Worm (Caenorhabditis elegans) whole organism, midembryonic: ENCODE measurements around the gene pho-1.
A peak's percentile ranks its signal among the peaks of the same experiment; 100 is the strongest.

Experiments used
- T22C8.4 ChIP-seq: fragments of 200-800 bp; sonication (Bioruptor generic); IDR thresholded peaks from 2 replicates; pipeline ENCODE4 v1.3.6; 2022; ENCODE audit warnings: missing genetic modification characterization, missing compliant biosample characterization
- cog-1 ChIP-seq: sonication (generic microtip); optimal IDR thresholded peaks from 2 replicates; lab custom pipeline; 2016; ENCODE audit warnings: missing genetic modification characterization, missing compliant biosample characterization
- flt-1 ChIP-seq: fragments of 200-800 bp; sonication (Bioruptor generic); IDR thresholded peaks from 2 replicates; pipeline ENCODE4 v1.3.6; 2022; ENCODE audit warnings: missing genetic modification characterization, missing compliant biosample characterization
- klf-2 ChIP-seq: fragments of 200-800 bp; sonication (Bioruptor generic); conservative IDR thresholded peaks from 2 replicates; pipeline ENCODE4 v1.3.6; 2022; ENCODE audit warnings: missing genetic modification reagents, missing genetic modification characterization, missing compliant biosample characterization
- med-1 ChIP-seq: sonication (generic microtip); optimal IDR thresholded peaks from 2 replicates; lab custom pipeline; 2017; ENCODE audit warnings: missing genetic modification characterization, mild to moderate bottlenecking, missing compliant biosample characterization, antibody characterized with exemption, missing genetic modification reagents; ENCODE audit not compliant: insufficient read depth
- ref-1 ChIP-seq: fragments of 200-800 bp; sonication (Bioruptor generic); conservative IDR thresholded peaks from 2 replicates; pipeline ENCODE4 v1.3.6; 2022; ENCODE audit warnings: missing genetic modification reagents, missing genetic modification characterization, missing compliant biosample characterization
- tab-1 ChIP-seq: fragments of 200-800 bp; sonication (Bioruptor generic); IDR thresholded peaks from 2 replicates; pipeline ENCODE4 v1.3.6; 2022; ENCODE audit warnings: missing genetic modification characterization, missing compliant biosample characterization
- ztf-23 ChIP-seq: fragments of 200-800 bp; sonication (Bioruptor generic); IDR thresholded peaks from 2 replicates; pipeline ENCODE4 v1.3.6; 2022; ENCODE audit warnings: missing genetic modification reagents, missing genetic modification characterization, missing compliant biosample characterization
- ztf-29 ChIP-seq: fragments of 200-800 bp; sonication (Bioruptor generic); IDR thresholded peaks from 2 replicates; pipeline ENCODE4 v1.3.6; 2022; ENCODE audit warnings: missing genetic modification reagents, missing genetic modification characterization, missing compliant biosample characterization

Gene pho-1

DNA sequence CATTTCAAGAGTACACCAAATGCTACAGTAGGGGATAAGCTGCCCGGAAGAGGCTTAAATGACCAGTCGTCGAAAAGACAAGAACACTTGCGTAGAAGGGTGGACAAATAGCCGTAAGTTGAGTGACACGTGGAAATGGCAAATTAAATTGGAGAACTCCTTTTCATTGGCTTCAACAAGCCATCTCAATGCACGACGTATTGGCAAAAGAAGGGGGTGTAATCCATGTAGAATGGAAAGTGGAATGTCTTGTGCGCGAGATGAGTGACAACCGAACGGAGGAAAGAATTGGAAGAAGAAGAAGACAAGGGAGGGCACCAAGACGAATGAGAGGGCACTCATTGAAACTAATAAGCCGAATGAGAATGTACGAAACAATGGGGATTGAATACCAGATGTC, 7.0 kb downstream of the pho-1 start:
- TF ChIP-seq tab-1 (0 out of 2 replicates have a peak, but pooled peaks have one; percentile 41), cog-1 (tag; lab: Kevin White, UChicago) (no peak), T22C8.4 (GFP tag; lab: Robert Waterston, UW) (no peak), ztf-23 (GFP tag; lab: Robert Waterston, UW) (no peak)

DNA sequence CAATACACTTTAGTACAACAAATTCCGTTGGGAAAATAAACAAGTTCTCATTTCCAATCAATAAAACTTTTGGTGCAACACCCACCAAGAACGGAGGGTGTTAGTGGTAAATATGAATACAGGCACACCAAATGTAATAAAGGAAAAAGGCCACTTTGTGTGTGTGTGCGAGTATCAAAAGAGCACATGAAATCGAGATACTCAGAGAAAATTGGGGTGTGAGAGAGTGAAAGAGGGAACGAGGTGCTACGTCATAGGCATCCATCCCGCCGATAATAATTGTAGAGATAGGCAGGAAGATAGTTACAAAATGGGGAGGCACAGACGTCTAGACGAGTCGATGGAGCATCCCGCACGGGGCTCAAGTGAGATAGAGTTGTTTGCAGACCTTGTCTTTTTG, 7.9 kb downstream of the pho-1 start:
- TF ChIP-seq cog-1 (tag; lab: Kevin White, UChicago) (peak; percentile 16), ztf-23 (GFP tag; lab: Robert Waterston, UW) (no peak), flt-1 (GFP tag; lab: Robert Waterston, UW) (0 out of 2 replicates have a peak, but pooled peaks have one; percentile 30)

DNA sequence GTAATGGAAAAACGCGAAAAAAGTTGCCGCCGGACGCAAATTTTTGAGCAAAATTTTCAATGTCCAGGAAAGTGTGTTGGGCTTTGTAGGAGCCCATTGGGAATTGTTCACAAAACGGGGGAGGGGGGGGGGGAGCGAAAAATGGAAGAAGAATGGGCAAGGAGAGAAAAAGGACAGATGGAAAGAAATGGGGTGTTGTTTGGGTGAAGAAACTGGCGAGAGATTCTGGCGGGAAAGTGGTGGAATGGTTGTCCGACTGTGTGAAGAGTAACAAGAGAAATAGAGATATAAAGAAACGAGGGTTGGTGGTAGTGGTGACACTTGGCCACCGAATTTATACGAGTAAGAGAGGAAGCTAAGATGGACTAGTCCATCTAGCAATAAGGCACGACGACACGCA, 9.3 kb downstream of the pho-1 start:
- TF ChIP-seq ref-1 (GFP tag; lab: Robert Waterston, UW) (no peak), ztf-29 (no peak), ztf-23 (GFP tag; lab: Robert Waterston, UW) (0 out of 2 replicates have a peak, but pooled peaks have one; percentile 54), tab-1 (no peak), med-1 (GFP tag; lab: Kevin White, UChicago) (no peak), klf-2 (GFP tag; lab: Robert Waterston, UW) (no peak), flt-1 (GFP tag; lab: Robert Waterston, UW) (peak; percentile 17; the same call in 1 of the 2 replicates), T22C8.4 (GFP tag; lab: Robert Waterston, UW) (no peak), cog-1 (tag; lab: Kevin White, UChicago) (no peak)

DNA sequence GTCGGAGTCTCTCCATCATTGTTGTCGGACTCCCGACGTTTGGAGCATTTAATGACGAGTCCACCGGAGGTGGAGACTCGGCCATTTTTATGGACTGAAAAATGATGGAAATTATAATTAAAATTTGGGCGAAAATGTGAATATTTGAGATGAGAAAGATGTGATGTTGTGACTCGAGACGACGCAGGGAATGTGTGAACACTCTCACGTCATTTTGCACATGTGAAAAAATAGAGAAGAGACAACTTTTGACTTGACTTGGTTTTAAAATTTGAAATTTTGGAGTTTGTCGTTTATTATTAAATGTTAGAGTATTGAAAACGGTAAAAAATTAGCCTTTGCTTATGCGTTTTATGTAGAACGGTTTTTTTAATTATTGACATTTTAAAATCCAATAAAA, 10.4 kb downstream of the pho-1 start, which contains the start of gene dsh-1:
Gene dsh-1 (minus strand): TSS at position 101 of the 400 bp plus-strand sequence.
- no peak for TF ChIP-seq cog-1 (tag; lab: Kevin White, UChicago)
- TF ChIP-seq ref-1 (GFP tag; lab: Robert Waterston, UW), result no peak
- TF ChIP-seq T22C8.4 (GFP tag; lab: Robert Waterston, UW), result no peak
- TF ChIP-seq ztf-29, result no peak
- TF ChIP-seq klf-2 (GFP tag; lab: Robert Waterston, UW), result no peak
- TF ChIP-seq flt-1 (GFP tag; lab: Robert Waterston, UW), result no peak
- no peak for TF ChIP-seq med-1 (GFP tag; lab: Kevin White, UChicago)
- TF ChIP-seq tab-1, result no peak
- TF ChIP-seq ztf-23 (GFP tag; lab: Robert Waterston, UW), result no peak

DNA sequence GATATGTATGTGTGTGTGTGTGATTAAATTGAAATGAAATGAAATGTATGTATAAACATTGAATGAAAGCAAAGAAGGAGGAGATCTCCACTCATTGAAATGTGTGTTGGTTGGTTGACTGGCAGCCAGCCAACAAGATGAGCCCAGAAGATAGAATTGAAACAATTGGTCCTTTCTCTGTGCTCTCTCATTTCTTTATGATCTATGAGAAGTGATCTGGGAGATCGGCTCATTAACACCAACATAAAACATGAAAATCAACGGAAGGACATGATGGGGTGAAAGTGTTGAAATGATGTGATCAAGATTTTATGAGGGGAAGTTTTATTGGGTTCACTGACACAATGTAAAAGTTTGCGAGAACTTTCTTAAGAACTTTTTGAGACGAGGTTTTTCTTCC, 12.8 kb downstream of the pho-1 start:
- no peak for TF ChIP-seq ztf-23 (GFP tag; lab: Robert Waterston, UW)
- TF ChIP-seq flt-1 (GFP tag; lab: Robert Waterston, UW), result no peak
- no peak for TF ChIP-seq ztf-29
- no peak for TF ChIP-seq T22C8.4 (GFP tag; lab: Robert Waterston, UW)
- no peak for TF ChIP-seq med-1 (GFP tag; lab: Kevin White, UChicago)
- no peak for TF ChIP-seq klf-2 (GFP tag; lab: Robert Waterston, UW)
- no peak for TF ChIP-seq cog-1 (tag; lab: Kevin White, UChicago)
- TF ChIP-seq tab-1, result no peak
- no peak for TF ChIP-seq ref-1 (GFP tag; lab: Robert Waterston, UW)

DNA sequence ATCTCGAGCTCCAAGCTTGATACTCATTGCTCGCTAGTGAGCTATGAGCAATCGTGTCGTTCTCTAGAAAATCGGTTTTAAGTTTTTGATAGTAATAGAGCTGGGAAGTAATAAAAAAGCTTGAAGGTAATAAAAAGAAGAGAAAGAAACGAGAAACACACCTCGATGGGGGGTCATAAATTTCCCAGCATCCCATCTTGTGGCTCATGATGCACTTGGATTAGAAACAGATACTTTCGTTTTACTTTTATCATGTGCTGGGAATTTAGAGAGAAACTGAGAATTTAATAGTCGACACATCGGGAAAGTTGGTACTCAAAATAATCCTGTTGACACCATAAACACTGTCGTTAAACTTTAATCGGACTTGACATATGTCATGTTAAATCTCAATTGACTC, 15.0 kb downstream of the pho-1 start:
- TF ChIP-seq med-1 (GFP tag; lab: Kevin White, UChicago), result no peak
- no peak for TF ChIP-seq tab-1
- TF ChIP-seq ztf-29, result no peak
- TF ChIP-seq ref-1 (GFP tag; lab: Robert Waterston, UW), result no peak
- no peak for TF ChIP-seq klf-2 (GFP tag; lab: Robert Waterston, UW)
- no peak for TF ChIP-seq cog-1 (tag; lab: Kevin White, UChicago)
- no peak for TF ChIP-seq T22C8.4 (GFP tag; lab: Robert Waterston, UW)
- no peak for TF ChIP-seq ztf-23 (GFP tag; lab: Robert Waterston, UW)
- TF ChIP-seq flt-1 (GFP tag; lab: Robert Waterston, UW), result no peak

DNA sequence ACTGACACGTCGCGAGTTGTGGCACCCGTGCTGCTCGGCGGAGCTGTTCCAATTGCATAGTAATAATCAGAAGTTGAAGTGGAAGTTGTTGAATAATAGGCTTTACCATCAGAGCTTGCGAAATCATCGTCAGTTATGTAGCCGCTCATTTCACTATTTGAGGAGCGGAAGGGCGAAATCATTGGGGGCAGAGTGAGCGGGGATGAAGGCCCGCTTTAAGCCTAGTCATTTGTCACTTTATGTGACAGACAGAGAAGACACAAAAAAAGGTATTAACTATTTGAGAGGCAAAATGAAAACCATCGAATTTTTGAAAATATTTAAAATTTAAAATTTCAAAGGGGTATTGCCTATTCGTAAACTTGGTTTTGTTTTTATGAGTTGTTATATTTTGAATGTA, 17.3 kb downstream of the pho-1 start:
- TF ChIP-seq flt-1 (GFP tag; lab: Robert Waterston, UW) (no peak), med-1 (GFP tag; lab: Kevin White, UChicago) (no peak), tab-1 (no peak), ztf-29 (no peak), cog-1 (tag; lab: Kevin White, UChicago) (no peak)

DNA sequence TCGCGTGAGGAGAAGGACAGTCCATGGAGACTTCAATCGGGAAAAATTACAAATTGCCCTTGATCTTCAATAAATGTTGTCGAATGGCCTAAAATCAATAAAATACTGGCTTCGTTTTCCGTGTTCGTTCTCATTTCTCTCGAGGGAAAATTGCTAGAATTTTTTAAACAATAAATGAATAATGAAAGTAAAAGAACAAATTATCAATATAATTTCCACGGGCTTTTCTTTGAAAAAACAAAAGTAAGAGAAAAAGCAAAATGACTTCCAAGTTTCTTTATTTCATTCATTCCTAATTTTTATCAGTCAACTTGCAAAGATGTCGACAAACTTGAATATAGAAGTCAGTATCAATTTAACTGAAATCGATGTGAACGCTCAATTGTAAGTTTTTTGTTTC, 23.0 kb downstream of the pho-1 start, which contains the start of gene C34F11.1:
Gene C34F11.1 (plus strand): TSS at position 301 of the 400 bp plus-strand sequence.
- TF ChIP-seq flt-1 (GFP tag; lab: Robert Waterston, UW) (no peak), ztf-23 (GFP tag; lab: Robert Waterston, UW) (no peak), tab-1 (no peak), ref-1 (GFP tag; lab: Robert Waterston, UW) (no peak), T22C8.4 (GFP tag; lab: Robert Waterston, UW) (no peak), med-1 (GFP tag; lab: Kevin White, UChicago) (no peak), cog-1 (tag; lab: Kevin White, UChicago) (no peak)

DNA sequence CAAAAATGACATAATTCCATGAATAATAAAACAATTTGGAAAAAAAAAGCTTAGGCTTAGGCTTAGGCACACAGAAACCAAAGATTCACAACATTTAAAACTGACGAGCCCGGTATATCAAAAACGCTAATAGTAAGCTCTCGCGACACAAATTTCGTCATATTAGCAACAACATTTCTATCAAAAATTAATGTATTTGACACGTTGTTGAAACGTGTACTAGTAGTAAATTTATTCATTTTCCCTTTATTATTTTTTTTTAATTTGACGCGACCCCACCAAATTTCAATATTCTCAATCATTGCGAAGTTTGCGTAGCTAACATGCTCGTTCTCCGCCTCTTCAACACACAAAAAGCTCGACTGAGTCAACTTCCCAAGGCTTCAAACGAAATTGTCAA, 23.7 kb downstream of the pho-1 start, which contains the start of gene C34F11.2:
Gene C34F11.2 (plus strand): TSS at position 301 of the 400 bp plus-strand sequence.
- TF ChIP-seq klf-2 (GFP tag; lab: Robert Waterston, UW), result no peak
- TF ChIP-seq ztf-29, result no peak
- TF ChIP-seq tab-1, result no peak
- TF ChIP-seq ref-1 (GFP tag; lab: Robert Waterston, UW), result no peak
- no peak for TF ChIP-seq T22C8.4 (GFP tag; lab: Robert Waterston, UW)

DNA sequence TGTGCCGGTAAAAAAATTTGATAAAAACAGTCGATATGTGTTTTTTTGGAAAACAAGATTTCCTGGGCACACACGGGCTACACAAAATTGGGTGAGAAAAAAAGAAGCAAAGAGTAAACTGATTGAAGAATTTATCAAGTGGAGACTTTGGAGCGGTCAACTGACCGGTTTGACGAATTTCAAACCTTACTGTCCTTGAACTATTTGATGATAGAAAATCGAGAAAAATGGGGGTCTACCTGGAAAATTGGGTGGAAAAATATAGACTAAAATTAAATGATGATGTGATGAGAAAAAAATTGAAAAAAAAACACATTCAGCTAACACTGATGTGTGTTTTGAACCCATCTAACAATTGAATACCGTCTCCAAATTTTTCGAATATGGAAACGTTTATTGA, 24.8 kb downstream of the pho-1 start, which contains the start of gene C34F11.8:
Gene C34F11.8 (minus strand): TSS at position 135 of the 400 bp plus-strand sequence.
- TF ChIP-seq ztf-23 (GFP tag; lab: Robert Waterston, UW) (no peak), flt-1 (GFP tag; lab: Robert Waterston, UW) (no peak), med-1 (GFP tag; lab: Kevin White, UChicago) (no peak), klf-2 (GFP tag; lab: Robert Waterston, UW) (no peak), ref-1 (GFP tag; lab: Robert Waterston, UW) (no peak), cog-1 (tag; lab: Kevin White, UChicago) (no peak), T22C8.4 (GFP tag; lab: Robert Waterston, UW) (no peak), ztf-29 (no peak), tab-1 (no peak)
